Worm (Caenorhabditis elegans) whole organism, dauer: Measurements from ENCODE around the gene T10B10.9.

Experiments used
- unc-62 ChIP-seq: sonication (generic microtip); optimal IDR thresholded peaks from 2 replicates; lab custom pipeline; 2017; ENCODE audit warnings: missing biosample characterization, missing genetic modification reagents, missing genetic modification characterization

The T10B10.9 gene

ce11 chrX:15194283-15194682 lies 30.1 kb downstream of the T10B10.9 start, which contains the start of gene phat-6:
Gene phat-6 (minus strand): TSS chrX:15194383.
- no peak for TF ChIP-seq unc-62

- no peak for TF ChIP-seq unc-62
Measured at ce11 chrX:15199052-15199451, 34.8 kb downstream of the T10B10.9 start, which contains the start of gene snt-7. Gene snt-7 (minus strand): TSS chrX:15199152.

ce11 chrX:15200146-15200545 lies 35.9 kb downstream of the T10B10.9 start:
- TF ChIP-seq unc-62: no peak

- no peak for TF ChIP-seq unc-62
Measured at ce11 chrX:15200720-15201119, 36.5 kb downstream of the T10B10.9 start.

ce11 chrX:15213182-15213829 lies 49.1 kb downstream of the T10B10.9 start, which contains the start of the genes H03A11.13 and famk-1:
Gene H03A11.13 (minus strand): TSS chrX:15213232.
Gene famk-1 (minus strand): TSS chrX:15213259.
- TF ChIP-seq unc-62: no peak
